Worm (Caenorhabditis elegans): Measurements from ENCODE around the gene W03C9.6.

ce11 chrII:11930132-11930531, 24.2 kb upstream of the W03C9.6 start:
- TF ChIP-seq ztf-11 (tag; optimal IDR thresholded peaks at IDR 0.05) (no peak), sem-2 (GFP tag; optimal IDR thresholded peaks at IDR 0.05) (no peak), lin-32 (GFP tag; optimal IDR thresholded peaks at IDR 0.05) (no peak), elt-1 (tag; optimal IDR thresholded peaks at IDR 0.05; ENCODE audit: borderline replicate concordance, insufficient read depth) (no peak), nhr-237 (tag; optimal IDR thresholded peaks at IDR 0.05) (no peak), blmp-1 (tag; optimal IDR thresholded peaks at IDR 0.05) (no peak), sptf-1 (tag; optimal IDR thresholded peaks at IDR 0.05) (no peak), snpc-4 (tag; optimal IDR thresholded peaks at IDR 0.05) (no peak), nhr-28 (tag; optimal IDR thresholded peaks at IDR 0.05) (no peak)
